Worm (Caenorhabditis elegans) whole organism, L2 larva: ENCODE measurements around the gene Y43F8B.19.

Experiments used
- C34F6.9 ChIP-seq: fragments of 150-350 bp; optimal IDR thresholded peaks from 2 replicates; lab custom pipeline; 2014; ENCODE audit warnings: missing biosample characterization, missing genetic modification characterization
- F13H6.1 ChIP-seq: sonication (generic microtip); optimal IDR thresholded peaks from 2 replicates; lab custom pipeline; 2016; ENCODE audit warnings: missing genetic modification characterization, missing compliant biosample characterization
- R02D3.7 ChIP-seq: fragments of 150-350 bp; optimal IDR thresholded peaks from 2 replicates; lab custom pipeline; 2014; ENCODE audit warnings: missing biosample characterization, missing genetic modification characterization
- Y55F3AM.14 ChIP-seq: fragments of 200-800 bp; sonication (Bioruptor generic); optimal IDR thresholded peaks from 2 replicates; lab custom pipeline; 2018; ENCODE audit warnings: mild to moderate bottlenecking, missing genetic modification characterization, missing compliant biosample characterization
- ZK546.5 ChIP-seq: sonication (generic microtip); optimal IDR thresholded peaks from 2 replicates; lab custom pipeline; 2017; ENCODE audit warnings: missing biosample characterization, missing genetic modification characterization
- alr-1 ChIP-seq: fragments of 150-350 bp; optimal IDR thresholded peaks from 2 replicates; lab custom pipeline; 2014; ENCODE audit warnings: missing biosample characterization, missing genetic modification characterization
- aly-2 ChIP-seq: fragments of 150-350 bp; optimal IDR thresholded peaks from 2 replicates; lab custom pipeline; 2014; ENCODE audit warnings: missing biosample characterization, missing genetic modification characterization
- ama-1 ChIP-seq: fragments of 150-350 bp; optimal IDR thresholded peaks from 2 replicates; lab custom pipeline; 2018; ENCODE audit warnings: inconsistent platforms
- blmp-1 ChIP-seq: sonication (generic microtip); optimal IDR thresholded peaks from 2 replicates; lab custom pipeline; 2017; ENCODE audit warnings: missing genetic modification characterization, mild to moderate bottlenecking, missing compliant biosample characterization, antibody characterized with exemption, moderate library complexity; ENCODE audit not compliant: insufficient read depth
- ceh-82 ChIP-seq: fragments of 150-350 bp; optimal IDR thresholded peaks from 2 replicates; lab custom pipeline; 2014; ENCODE audit warnings: missing biosample characterization, missing genetic modification characterization
- dmd-4 ChIP-seq: sonication (generic microtip); optimal IDR thresholded peaks from 2 replicates; lab custom pipeline; 2017; ENCODE audit warnings: missing biosample characterization, missing genetic modification characterization
- egl-27 ChIP-seq: sonication (generic microtip); optimal IDR thresholded peaks from 3 replicates; lab custom pipeline; 2017; ENCODE audit warnings: missing biosample characterization, missing genetic modification reagents, missing genetic modification characterization
- elt-1 ChIP-seq: fragments of 150-350 bp; optimal IDR thresholded peaks from 2 replicates; lab custom pipeline; 2014; ENCODE audit warnings: missing biosample characterization, missing genetic modification characterization
- elt-3 ChIP-seq: sonication (generic microtip); optimal IDR thresholded peaks from 2 replicates; lab custom pipeline; 2017; ENCODE audit warnings: missing biosample characterization, missing genetic modification characterization
- fos-1 ChIP-seq: fragments of 150-350 bp; optimal IDR thresholded peaks from 2 replicates; lab custom pipeline; 2014; ENCODE audit warnings: missing biosample characterization, missing genetic modification characterization
- gmeb-1 ChIP-seq: fragments of 150-350 bp; optimal IDR thresholded peaks from 2 replicates; lab custom pipeline; 2014; ENCODE audit warnings: missing biosample characterization, missing genetic modification characterization
- lin-11 ChIP-seq: fragments of 150-350 bp; sonication (generic microtip); optimal IDR thresholded peaks from 2 replicates; lab custom pipeline; 2014; ENCODE audit warnings: missing biosample characterization, missing genetic modification characterization, inconsistent platforms, mixed read lengths
- lin-13 ChIP-seq: fragments of 150-350 bp; optimal IDR thresholded peaks from 2 replicates; lab custom pipeline; 2014; ENCODE audit warnings: missing biosample characterization, missing genetic modification reagents, missing genetic modification characterization
- lin-39 ChIP-seq: fragments of 150-350 bp; optimal IDR thresholded peaks from 2 replicates; lab custom pipeline; 2014; ENCODE audit warnings: missing biosample characterization, missing genetic modification reagents, missing genetic modification characterization
- lsy-2 ChIP-seq, 2 experiments: fragments of 150-350 bp in 1 of 2; sonication (generic microtip) in 1 of 2; optimal IDR thresholded peaks; 2 replicates each; lab custom pipeline; 2014 to 2017; ENCODE audit warnings: missing biosample characterization in 2 of 2, missing genetic modification characterization in 2 of 2
- mab-5 ChIP-seq: fragments of 150-350 bp; optimal IDR thresholded peaks from 2 replicates; lab custom pipeline; 2014; ENCODE audit warnings: missing biosample characterization, missing genetic modification characterization
- mbf-1 ChIP-seq: sonication (generic microtip); optimal IDR thresholded peaks from 2 replicates; lab custom pipeline; 2017; ENCODE audit warnings: missing biosample characterization, missing genetic modification characterization
- mdl-1 ChIP-seq, 2 experiments: fragments of 150-350 bp in 1 of 2; sonication (generic microtip) in 1 of 2; optimal IDR thresholded peaks; 2 replicates each; lab custom pipeline; 2017; ENCODE audit warnings: missing biosample characterization in 2 of 2, missing genetic modification characterization in 2 of 2
- nhr-10 ChIP-seq: sonication (generic microtip); optimal IDR thresholded peaks from 2 replicates; lab custom pipeline; 2017; ENCODE audit warnings: missing biosample characterization, missing genetic modification characterization
- nhr-11 ChIP-seq: fragments of 150-350 bp; optimal IDR thresholded peaks from 2 replicates; lab custom pipeline; 2014; ENCODE audit warnings: missing biosample characterization, missing genetic modification characterization
- nhr-12 ChIP-seq: fragments of 150-350 bp; optimal IDR thresholded peaks from 2 replicates; lab custom pipeline; 2014; ENCODE audit warnings: missing biosample characterization, missing genetic modification characterization
- nhr-129 ChIP-seq: fragments of 150-350 bp; optimal IDR thresholded peaks from 2 replicates; lab custom pipeline; 2014; ENCODE audit warnings: missing biosample characterization, missing genetic modification characterization
- nhr-21 ChIP-seq: fragments of 150-350 bp; optimal IDR thresholded peaks from 2 replicates; lab custom pipeline; 2014; ENCODE audit warnings: missing biosample characterization, missing genetic modification characterization
- nhr-23 ChIP-seq: fragments of 150-350 bp; optimal IDR thresholded peaks from 2 replicates; lab custom pipeline; 2014; ENCODE audit warnings: missing biosample characterization, missing genetic modification reagents, missing genetic modification characterization
- nhr-25 ChIP-seq: fragments of 150-350 bp; sonication (generic microtip); optimal IDR thresholded peaks from 3 replicates; lab custom pipeline; 2014; ENCODE audit warnings: missing biosample characterization, missing genetic modification characterization
- nhr-6 ChIP-seq: fragments of 150-350 bp; optimal IDR thresholded peaks from 2 replicates; lab custom pipeline; 2014; ENCODE audit warnings: missing biosample characterization, missing genetic modification characterization
- nhr-77 ChIP-seq: fragments of 150-350 bp; optimal IDR thresholded peaks from 2 replicates; lab custom pipeline; 2014; ENCODE audit warnings: missing biosample characterization, missing genetic modification characterization
- peb-1 ChIP-seq: fragments of 150-350 bp; optimal IDR thresholded peaks from 2 replicates; lab custom pipeline; 2014; ENCODE audit warnings: missing biosample characterization, missing genetic modification characterization
- sem-4 ChIP-seq: fragments of 150-350 bp; optimal IDR thresholded peaks from 2 replicates; lab custom pipeline; 2014; ENCODE audit warnings: missing biosample characterization, missing genetic modification reagents, missing genetic modification characterization
- skn-1 ChIP-seq: sonication (generic microtip); optimal IDR thresholded peaks from 2 replicates; lab custom pipeline; 2017; ENCODE audit warnings: missing biosample characterization, missing genetic modification characterization
- sma-3 ChIP-seq: sonication (generic microtip); optimal IDR thresholded peaks from 2 replicates; lab custom pipeline; 2016; ENCODE audit warnings: missing genetic modification reagents, missing genetic modification characterization, missing compliant biosample characterization
- sma-9 ChIP-seq, 2 experiments: fragments of 150-350 bp in 1 of 2; sonication (generic microtip) in 1 of 2; optimal IDR thresholded peaks; 2 replicates each; lab custom pipeline; 2014 to 2016; ENCODE audit warnings: missing genetic modification characterization in 2 of 2, mild to moderate bottlenecking in 1 of 2, missing biosample characterization in 1 of 2, missing compliant biosample characterization in 1 of 2, missing genetic modification reagents in 1 of 2, moderate library complexity in 1 of 2
- snpc-4 ChIP-seq: fragments of 150-350 bp; optimal IDR thresholded peaks from 2 replicates; lab custom pipeline; 2014; ENCODE audit warnings: missing biosample characterization, missing genetic modification characterization
- unc-39 ChIP-seq: fragments of 150-350 bp; optimal IDR thresholded peaks from 2 replicates; lab custom pipeline; 2014; ENCODE audit warnings: missing biosample characterization, missing genetic modification characterization
- unc-55 ChIP-seq: fragments of 150-350 bp; sonication (generic microtip); optimal IDR thresholded peaks from 3 replicates; lab custom pipeline; 2014; ENCODE audit warnings: missing biosample characterization, missing genetic modification reagents, missing genetic modification characterization
- unc-62 ChIP-seq: fragments of 150-350 bp; optimal IDR thresholded peaks from 2 replicates; lab custom pipeline; 2014; ENCODE audit warnings: missing biosample characterization, missing genetic modification reagents, missing genetic modification characterization
- zag-1 ChIP-seq: fragments of 150-350 bp; optimal IDR thresholded peaks from 2 replicates; lab custom pipeline; 2014; ENCODE audit warnings: missing biosample characterization, missing genetic modification characterization
- ztf-11 ChIP-seq: sonication (generic microtip); optimal IDR thresholded peaks from 2 replicates; lab custom pipeline; 2017; ENCODE audit warnings: missing biosample characterization, missing genetic modification characterization
- ztf-4 ChIP-seq: fragments of 150-350 bp; optimal IDR thresholded peaks from 2 replicates; lab custom pipeline; 2014; ENCODE audit warnings: missing biosample characterization, missing genetic modification characterization

The Y43F8B.19 gene

ce11 chrV:19522551-19523137, 10.5 kb upstream of the Y43F8B.19 start (continued):
- TF ChIP-seq alr-1 (tag; lab: Kevin White, UChicago) (no peak), nhr-11 (tag; lab: Kevin White, UChicago) (no peak), lsy-2 (tag; optimal IDR thresholded peaks at IDR 0.05; lab: Kevin White, UChicago) (peak; percentile 65 to 89), ZK546.5 (tag; lab: Kevin White, UChicago) (no peak), unc-62 (GFP tag; lab: Kevin White, UChicago) (peak; percentile 73), nhr-21 (tag; lab: Kevin White, UChicago) (peak; percentile 92), nhr-23 (tag; lab: Kevin White, UChicago) (no peak), snpc-4 (tag; lab: Kevin White, UChicago) (peak; percentile 62), nhr-129 (tag; lab: Kevin White, UChicago) (peak; percentile 88), ztf-4 (tag; lab: Kevin White, UChicago) (peak; percentile 92), unc-39 (tag; lab: Kevin White, UChicago) (no peak), sma-3 (peak; percentile 96), lin-39 (tag; lab: Kevin White, UChicago) (peak; percentile 11), nhr-77 (no peak), Y55F3AM.14 (GFP tag; lab: Kevin White, UChicago) (peak; percentile 88), egl-27 (tag; lab: Kevin White, UChicago) (peak; percentile 93), blmp-1 (tag; lab: Kevin White, UChicago) (peak; percentile 77), ceh-82 (tag; lab: Kevin White, UChicago) (peak; percentile 14), sma-9 (GFP tag; optimal IDR thresholded peaks at IDR 0.05; lab: Kevin White, UChicago) (peak; percentile 98), sma-9 (tag; optimal IDR thresholded peaks at IDR 0.05; lab: Kevin White, UChicago) (peak; percentile 30), nhr-6 (peak; percentile 88), skn-1 (tag; lab: Kevin White, UChicago) (no peak), unc-55 (GFP tag; lab: Kevin White, UChicago) (peak; percentile 91), mbf-1 (tag; lab: Kevin White, UChicago) (no peak), nhr-12 (tag; lab: Kevin White, UChicago) (no peak), R02D3.7 (no peak), nhr-25 (tag; lab: Kevin White, UChicago) (peak; percentile 94), lin-11 (tag; lab: Kevin White, UChicago) (peak; percentile 52), fos-1 (peak; percentile 79)
- TF ChIP-seq, all 48 proteins: peak for 31

ce11 chrV:19521351-19522278, 9.5 kb upstream of the Y43F8B.19 start:
- TF ChIP-seq nhr-21 (tag; lab: Kevin White, UChicago), result no peak
- no peak for TF ChIP-seq egl-27 (tag; lab: Kevin White, UChicago)
- TF ChIP-seq sem-4 (tag; lab: Kevin White, UChicago), result no peak
- no peak for TF ChIP-seq aly-2 (tag; lab: Kevin White, UChicago)
- no peak for TF ChIP-seq zag-1 (tag; lab: Kevin White, UChicago)
- TF ChIP-seq peb-1, result no peak
- no peak for TF ChIP-seq gmeb-1
- no peak for TF ChIP-seq ceh-82 (tag; lab: Kevin White, UChicago)
- no peak for TF ChIP-seq sma-3
- no peak for TF ChIP-seq elt-1 (tag; lab: Kevin White, UChicago)
- no peak for TF ChIP-seq alr-1 (tag; lab: Kevin White, UChicago)
- TF ChIP-seq nhr-129 (tag; lab: Kevin White, UChicago), result peak; percentile 26
- no peak for TF ChIP-seq dmd-4
- TF ChIP-seq elt-3 (tag; lab: Kevin White, UChicago), result no peak
- no peak for TF ChIP-seq unc-39 (tag; lab: Kevin White, UChicago)
- no peak for TF ChIP-seq R02D3.7
- TF ChIP-seq ama-1 (lab: Kevin White, UChicago), result no peak
- TF ChIP-seq nhr-12 (tag; lab: Kevin White, UChicago), result no peak
- peak; percentile 20 for TF ChIP-seq C34F6.9 (tag; lab: Kevin White, UChicago)
- no peak for TF ChIP-seq ZK546.5 (tag; lab: Kevin White, UChicago)
- TF ChIP-seq lin-39 (tag; lab: Kevin White, UChicago), result no peak
- TF ChIP-seq skn-1 (tag; lab: Kevin White, UChicago), result no peak
- no peak for TF ChIP-seq ztf-4 (tag; lab: Kevin White, UChicago)
- TF ChIP-seq unc-55 (GFP tag; lab: Kevin White, UChicago), result no peak
- peak in 1 of 2 experiments; percentile 34 for TF ChIP-seq mdl-1 (tag; optimal IDR thresholded peaks at IDR 0.05; lab: Kevin White, UChicago)
- TF ChIP-seq mab-5 (tag; lab: Kevin White, UChicago), result no peak
- no peak for TF ChIP-seq F13H6.1
- no peak for TF ChIP-seq snpc-4 (tag; lab: Kevin White, UChicago)
- TF ChIP-seq nhr-23 (tag; lab: Kevin White, UChicago), result no peak
- no peak for TF ChIP-seq nhr-10
- TF ChIP-seq nhr-25 (tag; lab: Kevin White, UChicago), result peak; percentile 52
- peak; percentile 25 for TF ChIP-seq Y55F3AM.14 (GFP tag; lab: Kevin White, UChicago)
- TF ChIP-seq blmp-1 (tag; lab: Kevin White, UChicago), result no peak
- TF ChIP-seq unc-62 (GFP tag; lab: Kevin White, UChicago), result no peak
- TF ChIP-seq ztf-11 (tag; lab: Kevin White, UChicago), result no peak
- TF ChIP-seq lin-11 (tag; lab: Kevin White, UChicago), result no peak
- no peak for TF ChIP-seq fos-1
- TF ChIP-seq nhr-11 (tag; lab: Kevin White, UChicago), result no peak
- TF ChIP-seq sma-9 (GFP tag; optimal IDR thresholded peaks at IDR 0.05; lab: Kevin White, UChicago), result peak; percentile 85
- TF ChIP-seq sma-9 (tag; optimal IDR thresholded peaks at IDR 0.05; lab: Kevin White, UChicago), result no peak
- no peak for TF ChIP-seq mbf-1 (tag; lab: Kevin White, UChicago)
- no peak for TF ChIP-seq lin-13
- TF ChIP-seq nhr-6, result no peak
